Fruit fly (Drosophila melanogaster) whole organism, embryonic: ENCODE data around the gene CG42534.

Source experiments
- Asciz ChIP-seq: fragments of 200-800 bp; sonication (Bioruptor generic); optimal IDR thresholded peaks from 2 replicates; lab custom pipeline; 2017; ENCODE audit warnings: missing biosample characterization, mild to moderate bottlenecking, missing genetic modification characterization, missing genetic modification reagents
- Atf3 ChIP-seq: fragments of 200-800 bp; sonication (Bioruptor generic); optimal IDR thresholded peaks from 3 replicates; lab custom pipeline; 2016; ENCODE audit warnings: missing biosample characterization, missing genetic modification characterization
- CG10321 ChIP-seq: fragments of 200-800 bp; sonication (Bioruptor generic); IDR thresholded peaks from 2 replicates; pipeline ENCODE4 v1.3.6; 2022; ENCODE audit warnings: missing biosample characterization, missing genetic modification characterization
- CG10431 ChIP-seq: fragments of 200-800 bp; sonication (Bioruptor generic); optimal IDR thresholded peaks from 3 replicates; lab custom pipeline; 2018; ENCODE audit warnings: missing biosample characterization, mild to moderate bottlenecking, missing genetic modification characterization
- CG11504 ChIP-seq: fragments of 200-800 bp; sonication (Bioruptor generic); optimal IDR thresholded peaks from 3 replicates; lab custom pipeline; 2019; ENCODE audit warnings: missing biosample characterization, mild to moderate bottlenecking, missing genetic modification characterization, moderate library complexity
- CG12236 ChIP-seq: fragments of 200-800 bp; sonication (Bioruptor generic); optimal IDR thresholded peaks from 2 replicates; lab custom pipeline; 2016; ENCODE audit warnings: missing biosample characterization, missing genetic modification characterization
- CG12391 ChIP-seq: fragments of 200-800 bp; sonication (Bioruptor generic); optimal IDR thresholded peaks from 3 replicates; lab custom pipeline; 2018; ENCODE audit warnings: missing biosample characterization, mild to moderate bottlenecking, missing genetic modification characterization, moderate library complexity
- CG14710 ChIP-seq: fragments of 200-800 bp; sonication (Bioruptor generic); optimal IDR thresholded peaks from 3 replicates; lab custom pipeline; 2019; ENCODE audit warnings: missing biosample characterization, mild to moderate bottlenecking, missing genetic modification characterization, moderate library complexity
- CG15011 ChIP-seq: fragments of 200-800 bp; sonication (Bioruptor generic); optimal IDR thresholded peaks from 3 replicates; lab custom pipeline; 2018; ENCODE audit warnings: missing biosample characterization, mild to moderate bottlenecking, missing genetic modification characterization
- CG15514 ChIP-seq: fragments of 200-800 bp; sonication (Bioruptor generic); optimal IDR thresholded peaks from 3 replicates; lab custom pipeline; 2017; ENCODE audit warnings: missing biosample characterization, missing genetic modification characterization, mild to moderate bottlenecking, moderate library complexity, missing genetic modification reagents
- CG16815 ChIP-seq: fragments of 200-800 bp; sonication (Bioruptor generic); optimal IDR thresholded peaks from 3 replicates; lab custom pipeline; 2017; ENCODE audit warnings: missing biosample characterization, mild to moderate bottlenecking, missing genetic modification characterization
- CG17359 ChIP-seq: fragments of 200-800 bp; sonication (Bioruptor generic); optimal IDR thresholded peaks from 3 replicates; lab custom pipeline; 2018; ENCODE audit warnings: missing biosample characterization, mild to moderate bottlenecking, missing genetic modification characterization, moderate library complexity
- CG3281 ChIP-seq: fragments of 200-800 bp; sonication (Bioruptor generic); optimal IDR thresholded peaks from 3 replicates; lab custom pipeline; 2017; ENCODE audit warnings: missing biosample characterization, mild to moderate bottlenecking, missing genetic modification characterization
- CG6272 ChIP-seq: fragments of 200-800 bp; sonication (Bioruptor generic); IDR thresholded peaks from 2 replicates; pipeline ENCODE4 v1.3.6; 2022; ENCODE audit warnings: missing biosample characterization, missing genetic modification characterization
- CG6791 ChIP-seq: fragments of 200-800 bp; sonication (Bioruptor generic); IDR thresholded peaks from 3 replicates; pipeline ENCODE4 v1.3.6; 2022; ENCODE audit warnings: missing biosample characterization, missing genetic modification characterization; ENCODE audit not compliant: partially characterized antibody
- CG8281 ChIP-seq: fragments of 200-800 bp; sonication (Bioruptor generic); optimal IDR thresholded peaks from 2 replicates; lab custom pipeline; 2018; ENCODE audit warnings: missing biosample characterization, mild to moderate bottlenecking, missing genetic modification characterization, moderate library complexity
- CG9437 ChIP-seq: fragments of 200-800 bp; sonication (Bioruptor generic); optimal IDR thresholded peaks from 2 replicates; lab custom pipeline; 2018; ENCODE audit warnings: missing biosample characterization, mild to moderate bottlenecking, missing genetic modification characterization
- CG9932 ChIP-seq: fragments of 200-800 bp; sonication (Bioruptor generic); IDR thresholded peaks from 2 replicates; pipeline ENCODE4 v1.3.6; 2022; ENCODE audit warnings: missing biosample characterization, missing genetic modification characterization
- CoRest ChIP-seq: fragments of 200-800 bp; sonication (Bioruptor generic); optimal IDR thresholded peaks from 3 replicates; lab custom pipeline; 2018; ENCODE audit warnings: missing biosample characterization, mild to moderate bottlenecking, missing genetic modification characterization, moderate library complexity
- CrebB ChIP-seq: fragments of 200-800 bp; sonication (Bioruptor generic); optimal IDR thresholded peaks from 3 replicates; lab custom pipeline; 2018; ENCODE audit warnings: missing biosample characterization, mild to moderate bottlenecking, missing genetic modification characterization
- D19A ChIP-seq: fragments of 200-800 bp; optimal IDR thresholded peaks from 3 replicates; lab custom pipeline; 2019; ENCODE audit warnings: missing biosample characterization, mild to moderate bottlenecking, missing genetic modification characterization, moderate library complexity
- Eip74EF ChIP-seq, 2 experiments: fragments of 200-800 bp in 1 of 2; fragments of >200 bp in 1 of 2; sonication (Bioruptor generic) in 1 of 2; optimal IDR thresholded peaks; 2 replicates each; lab custom pipeline; 2017 to 2019; ENCODE audit warnings: missing biosample characterization in 2 of 2, missing genetic modification characterization in 2 of 2, mild to moderate bottlenecking in 1 of 2, moderate library complexity in 1 of 2
- H15 ChIP-seq: fragments of 200-800 bp; sonication (Bioruptor generic); IDR thresholded peaks from 3 replicates; pipeline ENCODE4 v1.3.6; 2022; ENCODE audit warnings: missing biosample characterization, missing genetic modification characterization
- Hand ChIP-seq: fragments of 200-800 bp; sonication (Bioruptor generic); optimal IDR thresholded peaks from 2 replicates; lab custom pipeline; 2017; ENCODE audit warnings: mild to moderate bottlenecking, missing biosample characterization, missing genetic modification reagents, missing genetic modification characterization
- HmgD ChIP-seq: fragments of 200-800 bp; sonication (Bioruptor generic); optimal IDR thresholded peaks from 3 replicates; lab custom pipeline; 2016; ENCODE audit warnings: missing biosample characterization, missing genetic modification characterization
- Hmx ChIP-seq: fragments of 200-800 bp; sonication (Bioruptor generic); optimal IDR thresholded peaks from 2 replicates; lab custom pipeline; 2016; ENCODE audit warnings: missing biosample characterization, missing genetic modification characterization
- Kr ChIP-seq: fragments of 200-800 bp; sonication (Bioruptor generic); optimal IDR thresholded peaks from 2 replicates; lab custom pipeline; 2017; ENCODE audit warnings: missing biosample characterization, mild to moderate bottlenecking, missing genetic modification characterization
- MTF-1 ChIP-seq: fragments of 200-800 bp; sonication (Bioruptor generic); optimal IDR thresholded peaks from 2 replicates; lab custom pipeline; 2018; ENCODE audit warnings: missing biosample characterization, mild to moderate bottlenecking, missing genetic modification characterization, borderline replicate concordance
- Max ChIP-seq: fragments of 200-800 bp; sonication (Bioruptor generic); optimal IDR thresholded peaks from 2 replicates; lab custom pipeline; 2016; ENCODE audit warnings: missing biosample characterization, mild to moderate bottlenecking, missing genetic modification characterization
- Med ChIP-seq: fragments of 200-800 bp; sonication (Bioruptor generic); peaks from one replicate; lab custom pipeline; 2016; ENCODE audit warnings: missing biosample characterization, missing genetic modification characterization, mild to moderate bottlenecking, inconsistent platforms, moderate library complexity
- Scr ChIP-seq: fragments of 200-800 bp; sonication (Bioruptor generic); IDR thresholded peaks from 2 replicates; pipeline ENCODE4 v1.3.6; 2022; ENCODE audit warnings: missing biosample characterization, missing genetic modification characterization; ENCODE audit not compliant: partially characterized antibody
- Stat92E ChIP-seq, 3 experiments: fragments of >200 bp in 2 of 3; fragments of 200-800 bp in 1 of 3; sonication (Bioruptor generic) in 1 of 3; optimal IDR thresholded peaks; 2 replicates each; lab custom pipeline; 2017 to 2019; ENCODE audit warnings: missing biosample characterization in 3 of 3, missing genetic modification characterization in 3 of 3, mild to moderate bottlenecking in 1 of 3, moderate library complexity in 1 of 3
- cad ChIP-seq: fragments of >200 bp; optimal IDR thresholded peaks from 2 replicates; lab custom pipeline; 2017; ENCODE audit warnings: missing biosample characterization, missing genetic modification characterization
- dpn ChIP-seq, 2 experiments: fragments of 200-800 bp; sonication (Bioruptor generic); optimal IDR thresholded peaks; 3 replicates each; lab custom pipeline; 2016; ENCODE audit warnings: missing biosample characterization in 2 of 2, missing genetic modification characterization in 2 of 2
- fru ChIP-seq: fragments of >200 bp; optimal IDR thresholded peaks from 2 replicates; lab custom pipeline; 2017
- insv ChIP-seq, 2 experiments: fragments of 200-800 bp; sonication (Bioruptor generic); optimal IDR thresholded peaks; 3 replicates each; lab custom pipeline; 2016 to 2018; ENCODE audit warnings: missing biosample characterization in 2 of 2, missing genetic modification characterization in 2 of 2
- knrl ChIP-seq: fragments of 200-800 bp; sonication (Bioruptor generic); IDR thresholded peaks from 3 replicates; pipeline ENCODE4 v1.3.6; 2022; ENCODE audit warnings: missing biosample characterization, missing genetic modification characterization; ENCODE audit not compliant: partially characterized antibody
- lab ChIP-seq: fragments of 200-800 bp; sonication (Bioruptor generic); optimal IDR thresholded peaks from 3 replicates; lab custom pipeline; 2017; ENCODE audit warnings: missing biosample characterization, missing genetic modification characterization, mild to moderate bottlenecking, moderate library complexity, missing genetic modification reagents
- lmd ChIP-seq: fragments of 200-800 bp; sonication (Bioruptor generic); IDR thresholded peaks from 2 replicates; pipeline ENCODE4 v1.3.6; 2022; ENCODE audit warnings: missing biosample characterization, missing genetic modification characterization
- org-1 ChIP-seq: fragments of 200-800 bp; sonication (Bioruptor generic); optimal IDR thresholded peaks from 2 replicates; lab custom pipeline; 2017; ENCODE audit warnings: missing biosample characterization, missing genetic modification characterization
- pfk ChIP-seq: fragments of 200-800 bp; sonication (Bioruptor generic); optimal IDR thresholded peaks from 2 replicates; lab custom pipeline; 2018; ENCODE audit warnings: missing biosample characterization, mild to moderate bottlenecking, missing genetic modification characterization, moderate library complexity
- seq ChIP-seq: fragments of 200-800 bp; sonication (Bioruptor generic); IDR thresholded peaks from 2 replicates; pipeline ENCODE4 v1.3.6; 2022; ENCODE audit warnings: missing biosample characterization, missing genetic modification characterization
- slbo ChIP-seq: fragments of 200-800 bp; sonication (Bioruptor generic); IDR thresholded peaks from 2 replicates; pipeline ENCODE4 v1.3.6; 2022; ENCODE audit warnings: missing biosample characterization, missing genetic modification characterization
- slp2 ChIP-seq: fragments of 200-800 bp; sonication (Bioruptor generic); optimal IDR thresholded peaks from 2 replicates; lab custom pipeline; 2016; ENCODE audit warnings: missing biosample characterization, missing genetic modification characterization
- tgo ChIP-seq: fragments of 200-800 bp; sonication (Bioruptor generic); IDR thresholded peaks from 3 replicates; pipeline ENCODE4 v1.3.6; 2022; ENCODE audit warnings: missing biosample characterization, missing genetic modification characterization
- unc-4 ChIP-seq: fragments of 200-800 bp; sonication (Bioruptor generic); IDR thresholded peaks from 2 replicates; pipeline ENCODE4 v1.3.6; 2022; ENCODE audit warnings: missing biosample characterization, missing genetic modification characterization; ENCODE audit not compliant: partially characterized antibody
- wek ChIP-seq: fragments of 200-800 bp; sonication (Bioruptor generic); optimal IDR thresholded peaks from 3 replicates; lab custom pipeline; 2018; ENCODE audit warnings: missing biosample characterization, mild to moderate bottlenecking, missing genetic modification characterization, moderate library complexity
- zf30C ChIP-seq: fragments of 200-800 bp; sonication (Bioruptor generic); optimal IDR thresholded peaks from 3 replicates; lab custom pipeline; 2018; ENCODE audit warnings: missing biosample characterization, mild to moderate bottlenecking, missing genetic modification characterization

CG42534 gene

DNA sequence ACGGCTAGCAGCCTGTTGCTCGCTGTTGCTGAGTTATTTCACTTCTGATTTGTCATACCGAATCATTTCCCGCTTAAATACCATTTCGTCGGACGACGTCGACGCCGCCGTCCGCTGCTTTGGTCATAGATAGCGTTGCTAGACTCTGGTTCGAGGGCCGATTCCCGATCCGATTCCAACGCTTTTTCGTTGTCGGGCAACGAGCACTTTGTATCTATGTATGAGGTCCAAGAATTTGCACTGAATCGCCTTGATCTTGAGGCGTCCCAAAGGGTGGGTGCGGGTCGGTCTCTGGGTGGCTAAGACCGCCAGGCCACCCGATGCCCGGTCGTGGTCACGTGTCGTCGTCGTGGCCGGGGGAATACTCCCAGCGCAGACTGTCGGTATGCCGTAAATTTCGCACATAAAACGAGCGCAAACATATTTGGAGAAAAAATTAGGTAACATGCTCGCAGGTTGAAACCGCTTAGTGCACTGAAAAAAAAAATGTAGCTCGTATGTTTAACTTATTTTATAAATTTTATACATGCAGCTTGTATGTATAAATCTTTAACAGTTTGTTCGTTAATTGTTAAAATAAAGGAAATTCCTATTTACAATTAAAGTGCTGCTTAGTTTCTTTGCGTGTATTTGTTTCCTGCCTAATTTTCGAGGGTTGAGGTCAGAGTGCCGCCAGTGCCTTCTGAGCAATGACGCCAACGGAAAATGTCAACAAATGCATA is 48.1 kb upstream of the CG42534 start, which contains the start of gene CG3348 (continued):
- TF ChIP-seq Atf3 (GFP tag; lab: Kevin White, UChicago) (no peak), CoRest (tag; lab: Kevin White, UChicago) (peak; percentile 73), CG10321 (GFP tag; lab: Robert Waterston, UW) (no peak), unc-4 (GFP tag; lab: Robert Waterston, UW) (no peak), HmgD (GFP tag; lab: Kevin White, UChicago) (no peak), Asciz (GFP tag; lab: Kevin White, UChicago) (peak; percentile 61), zf30C (peak; percentile 39), MTF-1 (GFP tag; lab: Kevin White, UChicago) (no peak), org-1 (GFP tag; lab: Kevin White, UChicago) (peak; percentile 36), CG16815 (GFP tag; lab: Kevin White, UChicago) (peak; percentile 64), knrl (GFP tag; lab: Robert Waterston, UW) (no peak), CG3281 (GFP tag; lab: Kevin White, UChicago) (peak; percentile 92), Med (GFP tag; lab: Kevin White, UChicago) (peak; percentile 95), CG9932 (peak; percentile 83), fru (lab: Kevin White, UChicago) (no peak), Hand (GFP tag; lab: Kevin White, UChicago) (peak; percentile 36), slp2 (GFP tag; lab: Kevin White, UChicago) (peak; percentile 12), CG10431 (GFP tag; lab: Kevin White, UChicago) (no peak), lmd (GFP tag; lab: Robert Waterston, UW) (peak; percentile 70), cad (GFP tag; lab: Kevin White, UChicago) (no peak), lab (peak; percentile 91), H15 (GFP tag; lab: Robert Waterston, UW) (peak; percentile 34; the same call in 1 of the 3 replicates), D19A (tag; lab: Kevin White, UChicago) (peak; percentile 38), Kr (GFP tag; lab: Kevin White, UChicago) (no peak), CG15011 (GFP tag; lab: Kevin White, UChicago) (peak; percentile 74), CG6272 (GFP tag; lab: Robert Waterston, UW) (peak; percentile 27; the same call in 1 of the 2 replicates), CrebB (peak; percentile 37), wek (GFP tag; lab: Kevin White, UChicago) (no peak), CG12236 (GFP tag; lab: Kevin White, UChicago) (no peak), slbo (GFP tag; lab: Robert Waterston, UW) (peak; percentile 92), tgo (GFP tag; lab: Robert Waterston, UW) (peak; percentile 75), CG11504 (peak; percentile 78), CG6791 (GFP tag; lab: Robert Waterston, UW) (no peak), Scr (GFP tag; lab: Robert Waterston, UW) (no peak), Max (peak; percentile 40), dpn (GFP tag; optimal IDR thresholded peaks at IDR 0.05; lab: Kevin White, UChicago) (peak; percentile 40 to 52), Eip74EF (GFP tag; optimal IDR thresholded peaks at IDR 0.05; lab: Kevin White, UChicago) (peak in 1 of 2 experiments; percentile 1), CG8281 (tag; lab: Kevin White, UChicago) (peak; percentile 45), Stat92E (GFP tag; optimal IDR thresholded peaks at IDR 0.05; lab: Kevin White, UChicago) (no peak), Hmx (GFP tag; lab: Kevin White, UChicago) (peak; percentile 64), insv (GFP tag; optimal IDR thresholded peaks at IDR 0.05; lab: Kevin White, UChicago) (no peak), seq (GFP tag; lab: Robert Waterston, UW) (peak; percentile 68), CG15514 (GFP tag; lab: Kevin White, UChicago) (peak; percentile 60), pfk (GFP tag; lab: Kevin White, UChicago) (no peak), CG12391 (tag; lab: Kevin White, UChicago) (peak; percentile 73), CG17359 (tag; lab: Kevin White, UChicago) (peak; percentile 78), CG9437 (GFP tag; lab: Kevin White, UChicago) (peak; percentile 29), CG14710 (tag; lab: Kevin White, UChicago) (peak; percentile 44)
